Worm (Caenorhabditis elegans): ENCODE data around the gene Y57E12AL.6.
"Not testable (repeated sequence)": the region's sequence is repeated elsewhere in the genome, so short reads cannot be mapped to it uniquely, and the experiment has no call there.

Gene Y57E12AL.6

DNA sequence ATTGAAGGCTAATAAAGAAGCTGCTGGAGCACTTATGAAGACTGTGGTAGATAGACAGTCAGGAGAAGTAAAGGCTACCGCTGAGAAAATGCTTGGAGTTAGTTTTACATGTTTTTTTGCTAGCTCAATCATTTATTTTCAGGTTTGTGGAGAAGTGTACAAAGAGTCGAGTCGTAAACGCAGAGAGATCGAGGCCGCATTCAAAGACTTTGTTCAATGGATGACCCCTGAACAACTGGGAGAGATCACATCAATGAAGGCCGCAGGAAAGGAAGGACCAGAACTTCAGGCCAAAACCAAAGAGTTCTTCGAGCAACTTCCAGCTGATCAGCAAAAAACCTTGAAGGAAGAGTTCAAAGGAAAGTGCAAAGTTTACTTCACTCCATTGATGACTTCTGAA is 18.5 kb upstream of the Y57E12AL.6 start:
- no peak for TF ChIP-seq W03F9.2 (tag; optimal IDR thresholded peaks at IDR 0.05)
- no peak for TF ChIP-seq him-1 (tag; optimal IDR thresholded peaks at IDR 0.05)
- TF ChIP-seq dao-5 (tag; optimal IDR thresholded peaks at IDR 0.05) = no peak

DNA sequence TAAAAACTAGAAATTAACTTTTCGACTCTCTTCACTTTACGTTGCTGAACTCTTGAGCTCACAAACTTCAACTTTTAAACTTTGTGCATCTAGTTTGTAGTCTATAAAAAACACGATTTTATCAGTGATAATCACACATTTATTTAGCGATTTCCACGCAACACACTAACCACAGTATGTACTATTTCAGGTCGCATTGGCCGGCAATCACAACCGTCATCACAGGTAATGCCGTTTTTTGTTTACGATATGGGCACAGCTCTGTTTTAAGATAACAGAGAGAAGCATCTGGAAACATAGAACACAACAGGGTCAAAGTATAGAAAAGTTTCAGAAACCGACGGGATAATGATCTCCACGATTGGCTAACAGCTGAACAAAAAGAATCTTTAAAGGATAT is 15.9 kb upstream of the Y57E12AL.6 start:
- TF ChIP-seq him-1 (tag; optimal IDR thresholded peaks at IDR 0.05) (no peak), W03F9.2 (tag; optimal IDR thresholded peaks at IDR 0.05) (no peak), dao-5 (tag; optimal IDR thresholded peaks at IDR 0.05) (no peak)

DNA sequence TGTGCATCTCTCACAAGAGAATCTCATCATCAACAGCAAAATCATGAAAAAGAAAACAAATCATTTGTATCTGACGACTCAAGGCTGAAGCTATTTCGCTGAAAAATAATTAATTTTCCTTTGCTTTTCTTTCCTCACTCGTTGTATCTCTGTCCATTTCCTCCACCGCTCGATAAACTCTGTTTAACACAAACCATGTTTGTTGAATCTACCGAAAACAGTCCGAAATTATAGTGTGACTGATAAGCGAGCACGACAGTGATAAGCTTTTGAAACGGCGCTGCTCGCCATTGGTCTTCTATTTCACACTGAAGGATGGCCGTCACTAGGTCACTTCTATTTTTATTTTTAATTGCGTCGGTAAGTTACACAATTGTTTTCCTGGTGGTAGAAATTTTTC is 15.4 kb upstream of the Y57E12AL.6 start, which contains the start of gene npa-1:
TSS of gene npa-1 (plus strand) at position 142 of the 400 bp plus-strand sequence.
- no peak for TF ChIP-seq W03F9.2 (tag; optimal IDR thresholded peaks at IDR 0.05)
- no peak for TF ChIP-seq dao-5 (tag; optimal IDR thresholded peaks at IDR 0.05)
- no peak for TF ChIP-seq him-1 (tag; optimal IDR thresholded peaks at IDR 0.05)

DNA sequence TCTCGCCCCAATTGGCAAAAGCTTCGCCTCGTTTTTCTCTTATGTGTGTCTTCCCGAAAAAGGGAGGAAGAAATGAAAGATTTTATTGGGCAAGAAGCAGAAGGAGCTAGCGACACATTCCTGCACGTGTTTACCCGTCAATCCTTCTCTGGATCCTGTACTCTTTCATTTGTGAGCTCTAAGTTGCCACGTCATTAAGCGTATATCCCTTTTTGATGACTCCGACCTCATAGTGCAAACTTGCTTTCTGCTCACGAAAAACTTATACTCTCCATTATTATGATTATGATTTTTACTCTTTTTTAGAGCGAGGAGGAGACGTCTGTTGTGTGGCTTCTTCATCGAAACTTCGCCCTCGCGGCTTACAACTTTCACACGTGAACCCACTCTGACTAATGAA is 12.0 kb upstream of the Y57E12AL.6 start, which contains the start of gene F27B10.1:
TSS of gene F27B10.1 (plus strand) at position 301 of the 400 bp plus-strand sequence.
- TF ChIP-seq him-1 (tag; optimal IDR thresholded peaks at IDR 0.05) (no peak), dao-5 (tag; optimal IDR thresholded peaks at IDR 0.05) (no peak), W03F9.2 (tag; optimal IDR thresholded peaks at IDR 0.05) (no peak)

DNA sequence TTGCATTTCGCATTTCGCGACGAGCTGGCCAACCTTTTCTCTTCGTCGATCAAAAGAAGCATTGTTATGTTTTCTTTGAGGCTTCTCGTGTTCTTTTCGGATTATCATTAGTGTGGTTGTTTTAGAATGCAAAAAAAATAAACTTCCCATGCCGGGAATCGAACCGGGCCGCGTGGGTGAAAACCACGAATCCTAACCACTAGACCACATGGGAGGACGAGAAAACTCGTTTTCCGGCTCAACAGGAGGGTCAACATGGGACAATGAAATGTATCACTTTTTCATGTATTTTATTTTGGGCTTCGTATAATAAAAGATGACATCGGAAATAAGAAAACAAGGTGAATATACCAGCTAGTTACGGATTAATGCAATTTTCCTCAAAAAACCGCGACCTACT is 9.3 kb upstream of the Y57E12AL.6 start:
- TF ChIP-seq him-1 (tag; optimal IDR thresholded peaks at IDR 0.05) (no peak), dao-5 (tag; optimal IDR thresholded peaks at IDR 0.05) (no peak), W03F9.2 (tag; optimal IDR thresholded peaks at IDR 0.05) (no peak)

DNA sequence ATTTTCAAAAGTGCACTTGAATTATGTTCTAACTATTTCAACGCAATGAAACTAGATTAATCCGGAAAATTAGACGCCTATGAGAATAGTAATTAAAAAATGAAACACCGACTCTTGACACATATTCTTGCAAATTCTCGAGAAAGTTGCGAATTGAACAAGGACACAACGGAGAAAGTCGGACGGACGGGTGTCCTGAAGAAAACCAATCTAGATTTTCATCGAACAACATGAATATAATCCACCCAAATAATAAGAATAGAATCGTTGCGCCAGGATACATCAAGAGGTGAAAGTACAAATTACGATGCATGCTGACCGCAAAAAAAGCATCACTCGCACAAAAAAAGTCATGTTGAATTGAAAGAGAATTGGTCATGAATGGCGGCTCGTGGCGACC is 8.6 kb upstream of the Y57E12AL.6 start:
- TF ChIP-seq him-1 (tag; optimal IDR thresholded peaks at IDR 0.05) (no peak), W03F9.2 (tag; optimal IDR thresholded peaks at IDR 0.05) (no peak), dao-5 (tag; optimal IDR thresholded peaks at IDR 0.05) (no peak)

DNA sequence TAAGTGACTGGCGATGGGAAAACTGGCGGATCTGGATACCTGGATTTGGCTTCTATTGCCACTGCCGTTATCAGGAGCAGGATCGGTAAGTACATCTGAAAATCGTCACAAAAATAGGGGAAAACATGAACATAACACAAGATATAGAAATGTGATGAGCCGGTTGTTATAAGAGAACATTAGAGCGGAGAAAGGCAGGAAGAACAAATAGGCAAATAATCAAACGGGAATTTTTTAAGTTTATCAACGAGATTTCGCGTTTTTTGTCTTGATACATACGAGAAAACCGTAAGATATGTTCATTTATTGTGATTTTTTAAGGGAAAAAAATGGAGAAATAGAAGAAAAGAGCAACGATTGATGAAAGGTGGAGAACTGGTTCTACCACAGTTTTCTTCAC is 5.0 kb upstream of the Y57E12AL.6 start, which contains the start of gene Y57E12AR.1:
TSS of gene Y57E12AR.1 (minus strand) at position 101 of the 400 bp plus-strand sequence.
- TF ChIP-seq him-1 (tag; optimal IDR thresholded peaks at IDR 0.05) (no peak), W03F9.2 (tag; optimal IDR thresholded peaks at IDR 0.05) (no peak), dao-5 (tag; optimal IDR thresholded peaks at IDR 0.05) (no peak)

DNA sequence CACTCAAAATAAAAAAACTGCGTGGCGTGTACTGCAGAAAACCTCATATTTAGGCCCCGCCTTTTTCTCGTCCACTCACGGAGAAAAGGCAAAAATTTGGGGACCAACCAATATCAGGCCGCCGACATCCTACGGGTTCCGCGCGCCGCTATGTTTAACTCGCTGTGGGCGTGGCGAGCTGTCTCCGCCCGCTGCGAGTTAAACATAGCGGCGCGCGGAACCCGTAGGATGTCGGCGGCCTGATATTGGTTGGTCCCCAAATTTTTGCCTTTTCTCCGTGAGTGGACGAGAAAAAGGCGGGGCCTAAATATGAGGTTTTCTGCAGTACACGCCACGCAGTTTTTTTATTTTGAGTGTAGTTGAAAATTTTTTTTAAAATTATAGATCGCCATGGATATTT is 2.5 kb upstream of the Y57E12AL.6 start, which contains the start of gene tmem-258:
TSS of gene tmem-258 (plus strand) at position 385 of the 400 bp plus-strand sequence.
- TF ChIP-seq him-1, W03F9.2, dao-5 (tag; optimal IDR thresholded peaks at IDR 0.05): not testable (repeated sequence)

DNA sequence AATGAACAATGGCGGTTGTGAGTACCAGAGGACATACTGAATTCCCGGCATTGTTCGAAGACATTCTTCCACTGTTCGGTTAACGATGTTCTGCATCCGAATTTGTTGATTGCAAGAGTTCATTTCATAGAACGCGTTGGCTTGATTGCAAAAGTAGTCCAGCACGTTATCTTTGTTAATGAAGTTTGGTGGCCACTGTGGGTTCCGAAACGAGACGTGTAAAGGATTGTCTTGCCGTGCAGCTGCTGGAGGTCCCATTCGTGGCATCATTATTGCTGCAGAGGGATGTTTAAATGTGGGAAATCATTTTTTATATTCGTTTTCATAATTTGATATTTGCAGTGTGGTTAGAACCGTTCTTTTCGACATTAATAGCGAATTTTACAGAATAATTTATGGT is 920 bp downstream of the Y57E12AL.6 start, which contains the start of gene mdt-6:
TSS of gene mdt-6 (minus strand) at position 275 of the 400 bp plus-strand sequence.
- TF ChIP-seq dao-5 (tag; optimal IDR thresholded peaks at IDR 0.05) = no peak
- no peak for TF ChIP-seq W03F9.2 (tag; optimal IDR thresholded peaks at IDR 0.05)
- no peak for TF ChIP-seq him-1 (tag; optimal IDR thresholded peaks at IDR 0.05)

DNA sequence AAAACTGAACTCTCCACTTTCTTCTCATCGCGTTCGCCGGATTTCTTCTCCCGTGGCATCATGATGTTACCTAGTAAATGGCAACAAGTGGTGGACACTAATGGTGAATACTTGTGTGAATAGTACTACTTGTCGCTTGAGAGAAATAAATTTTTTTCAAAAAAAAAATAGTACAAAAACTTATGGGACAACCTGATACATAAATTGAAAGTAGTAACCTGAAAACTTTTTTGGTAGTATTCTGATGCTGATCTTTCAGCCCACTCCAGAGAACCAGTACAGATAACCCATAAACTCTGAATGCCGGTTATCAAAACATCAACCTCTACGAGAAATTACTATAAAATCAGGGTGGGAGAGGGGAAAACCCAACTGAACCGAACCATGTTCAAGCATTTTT is 2.5 kb downstream of the Y57E12AL.6 start, which contains the start of gene Y57E12AL.2:
TSS of gene Y57E12AL.2 (plus strand) at position 301 of the 400 bp plus-strand sequence.
- TF ChIP-seq him-1, dao-5, W03F9.2 (tag; optimal IDR thresholded peaks at IDR 0.05): not testable (repeated sequence)

DNA sequence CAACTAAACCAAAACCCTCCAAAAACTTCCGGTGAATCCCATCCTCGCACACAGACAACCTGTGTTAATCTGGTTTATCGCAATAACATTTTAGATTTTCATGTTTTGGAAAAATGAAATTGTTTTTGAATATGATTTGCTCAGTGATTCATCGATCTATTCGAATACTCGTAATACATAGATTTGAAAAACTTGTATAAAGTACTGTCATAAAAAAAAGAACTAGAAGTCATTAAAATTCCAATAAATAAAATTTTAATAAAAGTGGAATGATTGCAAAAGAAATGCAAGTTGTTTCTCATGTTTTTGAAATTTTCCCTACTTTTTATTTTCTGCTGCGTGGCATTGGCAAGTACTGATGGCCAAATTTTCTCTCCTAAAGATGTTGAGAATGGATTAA is 5.7 kb downstream of the Y57E12AL.6 start, which contains the start of gene spig-8:
TSS of gene spig-8 (plus strand) at position 301 of the 400 bp plus-strand sequence.
- TF ChIP-seq W03F9.2 (tag; optimal IDR thresholded peaks at IDR 0.05) (no peak), dao-5 (tag; optimal IDR thresholded peaks at IDR 0.05) (no peak), him-1 (tag; optimal IDR thresholded peaks at IDR 0.05) (no peak)

DNA sequence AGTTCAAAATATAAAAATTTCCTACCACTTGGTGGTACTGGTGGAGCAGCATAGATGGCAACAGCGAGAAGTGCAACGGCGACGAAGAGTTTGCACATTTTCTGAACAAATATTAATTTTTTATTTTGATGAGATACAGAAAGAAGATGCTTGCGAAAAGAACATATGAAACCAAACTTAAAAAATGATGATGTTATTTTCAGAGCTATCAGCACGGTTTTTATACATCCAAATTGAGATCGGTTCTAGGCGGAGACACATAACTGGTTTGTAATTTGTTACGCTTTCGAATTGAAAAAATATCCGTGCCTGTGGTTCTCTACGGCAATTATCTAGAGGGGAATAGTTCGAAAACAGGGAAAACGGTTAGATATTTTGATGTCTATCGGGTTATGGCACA is 7.2 kb downstream of the Y57E12AL.6 start, which contains the start of gene txt-17:
TSS of gene txt-17 (minus strand) at position 101 of the 400 bp plus-strand sequence.
- TF ChIP-seq W03F9.2 (tag; optimal IDR thresholded peaks at IDR 0.05) (no peak), him-1 (tag; optimal IDR thresholded peaks at IDR 0.05) (no peak)

DNA sequence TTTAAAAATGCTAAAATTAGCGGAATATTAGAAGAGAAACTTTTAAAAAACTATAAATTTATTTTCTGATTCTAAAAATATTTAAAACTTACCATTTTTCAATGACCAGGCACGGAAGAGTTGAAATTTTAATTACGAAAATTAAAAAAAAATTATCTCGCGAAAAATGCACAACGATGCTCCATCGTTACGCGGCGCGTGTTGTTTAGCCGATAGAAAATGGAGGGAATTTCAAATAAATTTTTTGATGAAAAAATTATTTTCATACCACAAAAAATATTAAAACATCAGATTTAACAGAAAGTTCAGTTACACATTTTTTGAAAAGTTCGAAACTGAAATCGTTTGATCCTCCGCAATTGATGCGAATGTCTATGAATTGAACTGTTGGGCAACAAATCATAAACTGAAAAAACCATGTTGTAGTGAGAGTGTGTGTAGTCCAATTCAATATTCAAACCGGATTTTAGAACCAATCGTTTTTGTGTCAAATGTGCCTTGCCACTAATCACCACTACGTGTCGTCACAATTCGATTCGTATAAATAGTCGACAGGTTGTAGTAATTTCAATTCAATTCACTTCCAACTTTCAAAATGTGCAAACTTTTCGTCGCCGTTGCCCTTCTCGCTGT is 9.0 kb downstream of the Y57E12AL.6 start, which contains the start of the genes tofu-2 and spig-1:
TSS of gene tofu-2 (minus strand) at position 116 of the 633 bp plus-strand sequence.
TSS of gene spig-1 (plus strand) at position 583 of the 633 bp plus-strand sequence.
- TF ChIP-seq dao-5 (tag; optimal IDR thresholded peaks at IDR 0.05) = no peak
- TF ChIP-seq W03F9.2 (tag; optimal IDR thresholded peaks at IDR 0.05) = no peak
- no peak for TF ChIP-seq him-1 (tag; optimal IDR thresholded peaks at IDR 0.05)

DNA sequence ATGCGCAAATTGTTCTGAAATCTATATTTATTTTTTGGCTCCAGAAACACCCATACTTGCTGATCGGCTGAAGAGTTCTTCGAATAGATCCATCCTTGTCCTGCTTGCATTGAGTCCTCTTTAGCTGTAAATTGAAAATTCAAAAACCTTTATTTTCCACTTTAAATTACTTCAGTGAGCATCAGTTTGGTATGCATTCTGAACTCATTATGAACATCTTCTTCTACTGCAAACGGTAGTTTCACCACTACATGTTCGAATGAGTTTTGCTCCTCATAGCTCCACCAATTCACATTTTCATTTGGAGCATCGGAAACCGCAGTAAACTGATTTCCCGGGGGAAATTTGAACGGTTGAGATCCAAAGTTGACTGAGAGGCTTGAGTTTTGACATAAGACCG is 10.1 kb downstream of the Y57E12AL.6 start:
- no peak for TF ChIP-seq dao-5 (tag; optimal IDR thresholded peaks at IDR 0.05)
